Worm (Caenorhabditis elegans) whole organism, mixed stage, embryonic: ENCODE results near the gene F14H3.5.

ENCODE experiments used
- M03D4.4 ChIP-seq: sonication (generic microtip); optimal IDR thresholded peaks from 2 replicates; lab custom pipeline; 2017; ENCODE audit warnings: mild to moderate bottlenecking, missing genetic modification characterization, missing compliant biosample characterization
- bed-3 ChIP-seq: fragments of 200-800 bp; sonication (Bioruptor generic); optimal IDR thresholded peaks from 3 replicates; lab custom pipeline; 2018; ENCODE audit warnings: mild to moderate bottlenecking, missing genetic modification characterization, moderate library complexity, missing compliant biosample characterization
- ceh-39 ChIP-seq: fragments of 150-350 bp; optimal IDR thresholded peaks from 2 replicates; lab custom pipeline; 2014; ENCODE audit warnings: missing biosample characterization, missing genetic modification characterization
- ceh-83 ChIP-seq: fragments of 200-800 bp; sonication (Bioruptor generic); optimal IDR thresholded peaks from 2 replicates; lab custom pipeline; 2018; ENCODE audit warnings: mild to moderate bottlenecking, missing genetic modification characterization, missing compliant biosample characterization
- ces-1 ChIP-seq: fragments of 150-350 bp; optimal IDR thresholded peaks from 2 replicates; lab custom pipeline; 2014; ENCODE audit warnings: missing biosample characterization, missing genetic modification reagents, missing genetic modification characterization
- drap-1 ChIP-seq: fragments of 200-800 bp; sonication (Bioruptor generic); optimal IDR thresholded peaks from 3 replicates; lab custom pipeline; 2018; ENCODE audit warnings: mild to moderate bottlenecking, missing genetic modification characterization, missing compliant biosample characterization
- elt-1 ChIP-seq: sonication (generic microtip); optimal IDR thresholded peaks from 2 replicates; lab custom pipeline; 2017; ENCODE audit warnings: missing genetic modification characterization, mild to moderate bottlenecking, missing compliant biosample characterization, antibody characterized with exemption, moderate library complexity, borderline replicate concordance; ENCODE audit not compliant: insufficient read depth
- elt-3 ChIP-seq: fragments of 150-350 bp; optimal IDR thresholded peaks from 2 replicates; lab custom pipeline; 2014; ENCODE audit warnings: missing biosample characterization, missing genetic modification characterization
- flh-1 ChIP-seq: fragments of 200-800 bp; sonication (Bioruptor generic); optimal IDR thresholded peaks from 2 replicates; lab custom pipeline; 2018; ENCODE audit warnings: mild to moderate bottlenecking, missing genetic modification characterization, moderate library complexity, missing compliant biosample characterization
- ham-2 ChIP-seq: fragments of 200-800 bp; sonication (Bioruptor generic); optimal IDR thresholded peaks from 2 replicates; lab custom pipeline; 2018; ENCODE audit warnings: mild to moderate bottlenecking, missing genetic modification characterization, missing compliant biosample characterization
- hlh-1 ChIP-seq: fragments of 150-350 bp; optimal IDR thresholded peaks from 2 replicates; lab custom pipeline; 2014; ENCODE audit warnings: missing biosample characterization, missing genetic modification reagents, missing genetic modification characterization
- lin-13 ChIP-seq: fragments of 150-350 bp; optimal IDR thresholded peaks from 2 replicates; lab custom pipeline; 2014; ENCODE audit warnings: missing biosample characterization, missing genetic modification characterization
- lsy-2 ChIP-seq: fragments of 150-350 bp; optimal IDR thresholded peaks from 2 replicates; lab custom pipeline; 2014; ENCODE audit warnings: missing biosample characterization, missing genetic modification characterization
- mab-5 ChIP-seq: fragments of 150-350 bp; optimal IDR thresholded peaks from 2 replicates; lab custom pipeline; 2014; ENCODE audit warnings: missing biosample characterization, missing genetic modification characterization
- mls-2 ChIP-seq: sonication (generic microtip); optimal IDR thresholded peaks from 2 replicates; lab custom pipeline; 2016; ENCODE audit warnings: mild to moderate bottlenecking, missing genetic modification characterization, moderate library complexity, missing compliant biosample characterization
- nhr-2 ChIP-seq: fragments of 150-350 bp; optimal IDR thresholded peaks from 2 replicates; lab custom pipeline; 2014; ENCODE audit warnings: missing biosample characterization, missing genetic modification characterization
- nhr-237 ChIP-seq: fragments of 150-350 bp; optimal IDR thresholded peaks from 2 replicates; lab custom pipeline; 2014; ENCODE audit warnings: missing biosample characterization, missing genetic modification characterization
- nhr-28 ChIP-seq: fragments of 150-350 bp; optimal IDR thresholded peaks from 2 replicates; lab custom pipeline; 2014; ENCODE audit warnings: missing biosample characterization, missing genetic modification characterization
- nhr-76 ChIP-seq: sonication (generic microtip); optimal IDR thresholded peaks from 2 replicates; lab custom pipeline; 2017; ENCODE audit warnings: missing biosample characterization, missing genetic modification characterization
- snpc-4 ChIP-seq: fragments of 150-350 bp; optimal IDR thresholded peaks from 2 replicates; lab custom pipeline; 2014; ENCODE audit warnings: missing biosample characterization, missing genetic modification characterization
- sptf-1 ChIP-seq: sonication (generic microtip); optimal IDR thresholded peaks from 2 replicates; lab custom pipeline; 2017; ENCODE audit warnings: mild to moderate bottlenecking, missing genetic modification characterization, moderate library complexity, missing compliant biosample characterization
- tbx-8 ChIP-seq: fragments of 200-800 bp; sonication (Bioruptor generic); optimal IDR thresholded peaks from 2 replicates; lab custom pipeline; 2018; ENCODE audit warnings: mild to moderate bottlenecking, missing genetic modification characterization, moderate library complexity, missing compliant biosample characterization
- unc-120 ChIP-seq: sonication (generic microtip); optimal IDR thresholded peaks from 2 replicates; lab custom pipeline; 2017; ENCODE audit warnings: missing genetic modification characterization, missing compliant biosample characterization; ENCODE audit not compliant: poor library complexity, severe bottlenecking
- unc-39 ChIP-seq: fragments of 150-350 bp; optimal IDR thresholded peaks from 2 replicates; lab custom pipeline; 2014; ENCODE audit warnings: missing biosample characterization, missing genetic modification characterization
- zip-8 ChIP-seq: fragments of 150-350 bp; optimal IDR thresholded peaks from 2 replicates; lab custom pipeline; 2014; ENCODE audit warnings: missing biosample characterization, missing genetic modification characterization
- ztf-11 ChIP-seq: fragments of 150-350 bp; optimal IDR thresholded peaks from 2 replicates; lab custom pipeline; 2014; ENCODE audit warnings: missing biosample characterization, missing genetic modification characterization

The F14H3.5 gene

ce11 chrV:16033491-16033890 lies 23.4 kb downstream of the F14H3.5 start:
- no peak for TF ChIP-seq lin-13 (tag; lab: Kevin White, UChicago)
- TF ChIP-seq lsy-2 (tag; lab: Kevin White, UChicago) = no peak
- no peak for TF ChIP-seq unc-39 (tag; lab: Kevin White, UChicago)
- TF ChIP-seq elt-3 (tag; lab: Kevin White, UChicago) = no peak
- TF ChIP-seq nhr-237 (tag; lab: Kevin White, UChicago) = no peak
- no peak for TF ChIP-seq ceh-83

- TF ChIP-seq ham-2 (GFP tag; lab: Kevin White, UChicago) = no peak
- no peak for TF ChIP-seq sptf-1 (tag; lab: Kevin White, UChicago)
- no peak for TF ChIP-seq unc-120
- TF ChIP-seq snpc-4 = no peak
- no peak for TF ChIP-seq elt-3 (tag; lab: Kevin White, UChicago)
- no peak for TF ChIP-seq bed-3 (GFP tag; lab: Kevin White, UChicago)
- no peak for TF ChIP-seq M03D4.4
- no peak for TF ChIP-seq ces-1 (GFP tag; lab: Kevin White, UChicago)
- TF ChIP-seq nhr-28 (tag; lab: Kevin White, UChicago) = no peak
- no peak for TF ChIP-seq mab-5 (tag; lab: Kevin White, UChicago)
- TF ChIP-seq ztf-11 (tag; lab: Kevin White, UChicago) = no peak
- TF ChIP-seq drap-1 (GFP tag; lab: Kevin White, UChicago) = no peak
- no peak for TF ChIP-seq nhr-76 (tag; lab: Kevin White, UChicago)
- TF ChIP-seq zip-8 (tag; lab: Kevin White, UChicago) = no peak
Observed at ce11 chrV:16032761-16033160, 24.1 kb downstream of the F14H3.5 start, which contains the start of gene T10C6.16. Gene T10C6.16, minus strand, starts transcription at chrV:16033005.

DNA sequence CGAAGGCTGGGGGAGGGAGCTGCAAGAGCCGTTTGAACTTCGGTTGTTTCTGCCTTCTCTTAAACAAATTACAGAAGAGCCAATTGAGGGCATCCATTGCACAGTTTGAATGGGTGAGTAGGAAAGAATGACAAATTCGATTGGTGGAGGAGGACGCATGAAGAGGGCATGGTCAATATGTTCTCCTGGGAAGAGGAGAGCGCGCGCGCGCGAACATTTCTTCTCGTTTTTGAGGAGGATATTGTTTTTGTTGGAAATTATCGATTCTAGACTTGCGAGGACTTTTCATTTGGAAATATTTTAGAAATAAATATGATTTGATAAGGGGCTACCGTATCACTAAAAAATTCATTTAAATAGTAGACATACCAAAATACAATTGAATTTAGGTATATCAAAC lies 25.3 kb downstream of the F14H3.5 start, which contains the start of gene T10C6.7:
TSS of gene T10C6.7 (minus strand) at position 143 of the 400 bp plus-strand sequence.
- no peak for TF ChIP-seq nhr-28 (tag; lab: Kevin White, UChicago)

DNA sequence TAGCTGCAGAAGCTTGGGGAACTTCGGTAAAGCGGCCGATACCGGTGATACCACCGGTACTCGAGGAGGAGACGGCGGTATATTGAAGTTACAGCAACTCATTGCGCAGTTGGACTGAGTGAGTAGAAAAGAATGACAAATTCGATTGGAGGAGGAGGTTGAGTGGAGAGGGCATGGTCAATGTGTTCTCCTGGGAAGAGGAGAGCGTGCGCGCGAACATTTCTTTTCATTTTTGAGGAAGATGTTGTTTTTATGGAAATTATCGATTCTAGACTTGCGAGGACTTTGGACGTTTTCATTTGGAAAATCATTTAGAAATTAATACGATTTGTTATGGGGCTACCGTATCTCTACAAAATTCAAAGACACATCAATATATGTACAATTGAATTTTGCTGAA lies 27.6 kb downstream of the F14H3.5 start:
- TF ChIP-seq nhr-2 (tag; lab: Kevin White, UChicago) = no peak

- TF ChIP-seq mls-2 (tag; lab: Kevin White, UChicago) = no peak
- TF ChIP-seq nhr-237 (tag; lab: Kevin White, UChicago) = no peak
- TF ChIP-seq zip-8 (tag; lab: Kevin White, UChicago) = no peak
- no peak for TF ChIP-seq drap-1 (GFP tag; lab: Kevin White, UChicago)
- TF ChIP-seq ztf-11 (tag; lab: Kevin White, UChicago) = no peak
- no peak for TF ChIP-seq elt-3 (tag; lab: Kevin White, UChicago)
- no peak for TF ChIP-seq M03D4.4
- no peak for TF ChIP-seq tbx-8 (GFP tag; lab: Kevin White, UChicago)
- no peak for TF ChIP-seq snpc-4
- TF ChIP-seq lin-13 (tag; lab: Kevin White, UChicago) = no peak
- TF ChIP-seq, all 35 proteins: peak for 0
Observed at ce11 chrV:16024917-16025316, 31.9 kb downstream of the F14H3.5 start.

DNA sequence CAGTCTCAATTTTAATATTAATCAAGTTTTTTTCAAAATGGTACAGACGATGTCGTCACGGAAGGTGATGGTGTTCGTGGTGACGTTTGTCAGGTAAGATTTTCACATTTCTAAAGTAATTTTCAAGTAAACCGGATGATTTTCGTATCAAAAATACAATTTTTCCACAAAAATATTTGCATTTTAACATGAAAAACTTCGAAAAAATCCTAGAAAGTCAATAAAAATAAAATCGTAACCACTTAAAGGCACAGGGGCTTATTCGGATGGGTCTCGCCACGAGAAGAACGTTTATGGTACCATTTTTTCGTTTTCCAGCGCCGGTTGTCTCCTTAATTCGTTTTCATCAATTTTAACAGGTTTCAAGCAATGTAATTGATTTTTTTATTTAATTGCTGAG lies 32.6 kb downstream of the F14H3.5 start, which contains the start of gene T10C6.6:
TSS of gene T10C6.6 (plus strand) at position 27 of the 400 bp plus-strand sequence.
- TF ChIP-seq ztf-11 (tag; lab: Kevin White, UChicago) (no peak), tbx-8 (GFP tag; lab: Kevin White, UChicago) (no peak), elt-1 (tag; lab: Kevin White, UChicago) (no peak), drap-1 (GFP tag; lab: Kevin White, UChicago) (no peak), ceh-83 (no peak), unc-39 (tag; lab: Kevin White, UChicago) (no peak), flh-1 (GFP tag; lab: Kevin White, UChicago) (no peak), hlh-1 (tag; lab: Kevin White, UChicago) (no peak)

- no peak for TF ChIP-seq ceh-39 (tag; lab: Kevin White, UChicago)
- TF ChIP-seq drap-1 (GFP tag; lab: Kevin White, UChicago) = no peak
Observed at ce11 chrV:16023559-16023958, 33.3 kb downstream of the F14H3.5 start.
